Worm (Caenorhabditis elegans) whole organism, L4 larva: Measurements from ENCODE around the gene cmk-1.

ENCODE experiments used
- T26A8.4 ChIP-seq: fragments of 200-800 bp; sonication (Bioruptor generic); IDR thresholded peaks from 2 replicates; pipeline ENCODE4 v1.3.6; 2022; ENCODE audit warnings: missing genetic modification characterization, missing compliant biosample characterization
- ces-1 ChIP-seq: fragments of 150-350 bp; sonication (generic microtip); optimal IDR thresholded peaks from 4 replicates; lab custom pipeline; 2014; ENCODE audit warnings: missing biosample characterization, missing genetic modification reagents, missing genetic modification characterization
- dve-1 ChIP-seq: sonication (generic microtip); optimal IDR thresholded peaks from 2 replicates; lab custom pipeline; 2017; ENCODE audit warnings: antibody characterized with exemption, mild to moderate bottlenecking, missing genetic modification characterization, missing compliant biosample characterization; ENCODE audit not compliant: insufficient read depth
- lin-39 ChIP-seq: fragments of 150-350 bp; optimal IDR thresholded peaks from 2 replicates; lab custom pipeline; 2014; ENCODE audit warnings: missing biosample characterization, missing genetic modification reagents, missing genetic modification characterization
- pha-4 ChIP-seq, 2 experiments: fragments of 150-350 bp in 1 of 2; fragments of 200-800 bp in 1 of 2; sonication (Bioruptor generic) in 1 of 2; IDR thresholded peaks in 1 of 2; optimal IDR thresholded peaks in 1 of 2; 2 replicates each; pipeline versions ENCODE4 v1.3.6 to Lab custom; 2014 to 2022; ENCODE audit warnings: missing genetic modification characterization in 2 of 2, missing genetic modification reagents in 2 of 2, missing biosample characterization in 1 of 2, missing compliant biosample characterization in 1 of 2

- TF ChIP-seq ces-1 (GFP tag; lab: Kevin White, UChicago), result no peak
- TF ChIP-seq lin-39 (tag; lab: Kevin White, UChicago), result no peak
- TF ChIP-seq pha-4 (GFP tag; IDR thresholded peaks at IDR 0.05; lab: Robert Waterston, UW), result no peak
- no peak for TF ChIP-seq pha-4 (tag; optimal IDR thresholded peaks at IDR 0.05; lab: Kevin White, UChicago)
- no peak for TF ChIP-seq dve-1
- TF ChIP-seq T26A8.4 (GFP tag; lab: Robert Waterston, UW), result no peak
Measured at ce11 chrIV:1867915-1868619, 43.8 kb downstream of the cmk-1 start.
